Worm (Caenorhabditis elegans): ENCODE measurements around the gene rpl-29.

rpl-29 gene

ce11 chrIV:13882573-13882972 is 548 bp downstream of the rpl-29 start, which contains the start of gene thoc-7:
Gene thoc-7, plus strand, starts transcription at chrIV:13882734.
- TF ChIP-seq xbp-1 (tag; optimal IDR thresholded peaks at IDR 0.05) (no peak), grh-1 (GFP tag; IDR thresholded peaks at IDR 0.05) (0 out of 2 replicates have a peak, but pooled peaks have one; percentile 9), lsy-2 (tag; optimal IDR thresholded peaks at IDR 0.05) (peak in 1 of 2 experiments; percentile 36), nhr-71 (tag; optimal IDR thresholded peaks at IDR 0.05) (peak; percentile 16), nhr-85 (tag) (peak; percentile 62), blmp-1 (tag; optimal IDR thresholded peaks at IDR 0.05) (no peak), C34B4.2 (tag; optimal IDR thresholded peaks at IDR 0.05) (no peak), nhr-237 (tag; optimal IDR thresholded peaks at IDR 0.05) (no peak)

ce11 chrIV:13883922-13884321 is 1.9 kb downstream of the rpl-29 start:
- TF ChIP-seq nhr-84 (tag; optimal IDR thresholded peaks at IDR 0.05) (no peak), blmp-1 (tag; optimal IDR thresholded peaks at IDR 0.05) (peak; percentile 88), hlh-4 (tag; optimal IDR thresholded peaks at IDR 0.05) (no peak)

ce11 chrIV:13884875-13885274 is 2.9 kb downstream of the rpl-29 start:
- peak; percentile 9 for TF ChIP-seq snpc-4 (tag; optimal IDR thresholded peaks at IDR 0.05)

- no peak for TF ChIP-seq C34B4.2 (tag; optimal IDR thresholded peaks at IDR 0.05)
- no peak for TF ChIP-seq Y116A8C.19 (tag; optimal IDR thresholded peaks at IDR 0.05; ENCODE audit: borderline replicate concordance)
- TF ChIP-seq isw-1 (GFP tag; IDR thresholded peaks at IDR 0.05), result peak; percentile 80
- peak; percentile 70 for TF ChIP-seq pax-3 (tag; optimal IDR thresholded peaks at IDR 0.05)
- TF ChIP-seq aly-2 (tag; optimal IDR thresholded peaks at IDR 0.05), result peak; percentile 69
- TF ChIP-seq ztf-4 (tag; optimal IDR thresholded peaks at IDR 0.05), result no peak
- TF ChIP-seq lin-15B (tag; optimal IDR thresholded peaks at IDR 0.05), result peak; percentile 47
- TF ChIP-seq pqm-1 (tag; optimal IDR thresholded peaks at IDR 0.05), result no peak
- TF ChIP-seq nhr-76 (tag; optimal IDR thresholded peaks at IDR 0.05), result no peak
- TF ChIP-seq sox-4 (tag; optimal IDR thresholded peaks at IDR 0.05), result peak; percentile 77
- peak; percentile 82 for TF ChIP-seq nhr-85 (tag)
- TF ChIP-seq nhr-28 (tag; optimal IDR thresholded peaks at IDR 0.05), result no peak
- peak in 1 of 2 experiments; percentile 44 for TF ChIP-seq egl-27 (tag; optimal IDR thresholded peaks at IDR 0.05)
- TF ChIP-seq elt-3 (tag; optimal IDR thresholded peaks at IDR 0.05), result peak in 3 of 6 experiments; percentile 3 to 53 (median 13)
- peak; percentile 76 for TF ChIP-seq xbp-1 (tag; optimal IDR thresholded peaks at IDR 0.05)
- peak; percentile 23 for TF ChIP-seq vab-15 (tag; optimal IDR thresholded peaks at IDR 0.05)
- no peak for TF ChIP-seq sptf-1 (tag; optimal IDR thresholded peaks at IDR 0.05)
- TF ChIP-seq nhr-84 (tag; optimal IDR thresholded peaks at IDR 0.05), result no peak
- no peak for TF ChIP-seq ceh-63 (GFP tag; optimal IDR thresholded peaks at IDR 0.05)
- TF ChIP-seq skn-1 (tag; optimal IDR thresholded peaks at IDR 0.05), result peak; percentile 56
- peak; percentile 18 for TF ChIP-seq aha-1 (tag; optimal IDR thresholded peaks at IDR 0.05)
- peak; percentile 77 for TF ChIP-seq egl-13 (tag; optimal IDR thresholded peaks at IDR 0.05)
- peak; percentile 90 for TF ChIP-seq tbx-2 (tag; optimal IDR thresholded peaks at IDR 0.05)
- peak; percentile 74 to 88 for TF ChIP-seq lsy-2 (tag; optimal IDR thresholded peaks at IDR 0.05)
- peak; percentile 92 for TF ChIP-seq swsn-7 (tag; optimal IDR thresholded peaks at IDR 0.05)
- TF ChIP-seq nhr-47 (tag; optimal IDR thresholded peaks at IDR 0.05), result peak; percentile 90
- peak; percentile 51 for TF ChIP-seq sup-37 (GFP tag; optimal IDR thresholded peaks at IDR 0.05)
- TF ChIP-seq irx-1 (tag; optimal IDR thresholded peaks at IDR 0.05), result peak; percentile 59
- peak; percentile 36; the same call in 1 of the 2 replicates for TF ChIP-seq grh-1 (GFP tag; IDR thresholded peaks at IDR 0.05)
- peak; percentile 36 to 55 (median 36) for TF ChIP-seq dpl-1 (GFP tag; optimal IDR thresholded peaks at IDR 0.05)
- TF ChIP-seq ztf-11 (tag; optimal IDR thresholded peaks at IDR 0.05), result peak in 1 of 2 experiments; percentile 74
- TF ChIP-seq nhr-90 (tag; optimal IDR thresholded peaks at IDR 0.05; ENCODE audit: poor library complexity), result peak; percentile 59
- TF ChIP-seq fkh-8 (tag; optimal IDR thresholded peaks at IDR 0.05), result peak; percentile 93
- no peak for TF ChIP-seq mef-2 (tag; optimal IDR thresholded peaks at IDR 0.05)
- TF ChIP-seq ces-1 (GFP tag; optimal IDR thresholded peaks at IDR 0.05), result no peak
- peak; percentile 91 for TF ChIP-seq unc-86 (tag; optimal IDR thresholded peaks at IDR 0.05)
- no peak for TF ChIP-seq ceh-90 (tag; optimal IDR thresholded peaks at IDR 0.05)
- TF ChIP-seq hpl-2 (GFP tag; optimal IDR thresholded peaks at IDR 0.05), result peak; percentile 78
- peak; percentile 47 for TF ChIP-seq elt-2 (tag; optimal IDR thresholded peaks at IDR 0.05)
- TF ChIP-seq ets-5 (GFP tag; IDR thresholded peaks at IDR 0.05), result no peak
Observed at ce11 chrIV:13887408-13888163, 5.6 kb downstream of the rpl-29 start, which contains the start of gene lin-66. Gene lin-66, plus strand, starts transcription at chrIV:13888079.
